Fruit fly (Drosophila melanogaster): ENCODE results near the gene Argk2.

The Argk2 gene

dm6 chr3L:9045318-9045717, 1.9 kb upstream of the Argk2 start (continued):
- no peak for TF ChIP-seq ab (GFP tag; optimal IDR thresholded peaks at IDR 0.05)
- peak; percentile 36 for TF ChIP-seq repo (GFP tag; optimal IDR thresholded peaks at IDR 0.05)
- TF ChIP-seq CG15011 (GFP tag; optimal IDR thresholded peaks at IDR 0.05): no peak
- TF ChIP-seq CG14441 (GFP tag; IDR thresholded peaks at IDR 0.05): peak; percentile 81
- no peak for TF ChIP-seq CG7928 (GFP tag; optimal IDR thresholded peaks at IDR 0.05)
- no peak for TF ChIP-seq pzg (GFP tag; optimal IDR thresholded peaks at IDR 0.05)
- no peak for TF ChIP-seq CG9817 (tag; optimal IDR thresholded peaks at IDR 0.05)
- no peak for TF ChIP-seq CG1832 (GFP tag; optimal IDR thresholded peaks at IDR 0.05)
- TF ChIP-seq Hmr (GFP tag; optimal IDR thresholded peaks at IDR 0.05): peak; percentile 17
- TF ChIP-seq pnt (GFP tag; optimal IDR thresholded peaks at IDR 0.05): peak; percentile 51
- TF ChIP-seq H15 (GFP tag; IDR thresholded peaks at IDR 0.05): peak; percentile 70
- TF ChIP-seq Dip3 (GFP tag; optimal IDR thresholded peaks at IDR 0.05): peak; percentile 17
- peak; percentile 59 to 75 for TF ChIP-seq Pdp1 (GFP tag; optimal IDR thresholded peaks at IDR 0.05)
- TF ChIP-seq CG12942 (GFP tag; optimal IDR thresholded peaks at IDR 0.05): peak; percentile 24
- no peak for TF ChIP-seq bowl (GFP tag; IDR thresholded peaks at IDR 0.05)
- peak; percentile 22 for TF ChIP-seq CG15514 (GFP tag; optimal IDR thresholded peaks at IDR 0.05)
- TF ChIP-seq nerfin-2 (GFP tag; IDR thresholded peaks at IDR 0.05; ENCODE audit: partially characterized antibody): no peak
- TF ChIP-seq sqz (GFP tag; optimal IDR thresholded peaks at IDR 0.05): peak; percentile 23
- no peak for TF ChIP-seq exex (tag; optimal IDR thresholded peaks at IDR 0.05)
- TF ChIP-seq CG18011 (GFP tag; optimal IDR thresholded peaks at IDR 0.05): no peak
- TF ChIP-seq Neu2 (GFP tag; optimal IDR thresholded peaks at IDR 0.05; ENCODE audit: borderline replicate concordance): peak; percentile 33
- peak; percentile 3 for TF ChIP-seq CG30431 (GFP tag; optimal IDR thresholded peaks at IDR 0.05)
- peak; percentile 8 for TF ChIP-seq CG33557 (GFP tag; optimal IDR thresholded peaks at IDR 0.05)
- peak; percentile 31 for TF ChIP-seq ewg (GFP tag; optimal IDR thresholded peaks at IDR 0.05)
- peak; percentile 68 for TF ChIP-seq bab2 (GFP tag; optimal IDR thresholded peaks at IDR 0.05)
- peak; percentile 29 for TF ChIP-seq Nf-YB (GFP tag; optimal IDR thresholded peaks at IDR 0.05)
- TF ChIP-seq z (GFP tag; IDR thresholded peaks at IDR 0.05): no peak
- peak; percentile 72; the same call in 1 of the 2 replicates for TF ChIP-seq Doc2 (GFP tag; IDR thresholded peaks at IDR 0.05)
- TF ChIP-seq CG4854 (GFP tag; optimal IDR thresholded peaks at IDR 0.05): peak; percentile 30
- TF ChIP-seq br (optimal IDR thresholded peaks at IDR 0.05): no peak
- peak in 1 of 2 experiments; percentile 50 for TF ChIP-seq Eip74EF (GFP tag; optimal IDR thresholded peaks at IDR 0.05)
- peak; percentile 69 for TF ChIP-seq CG10267 (tag; optimal IDR thresholded peaks at IDR 0.05)
- peak; percentile 17 for TF ChIP-seq Hr3 (GFP tag; optimal IDR thresholded peaks at IDR 0.05)
- TF ChIP-seq pan (optimal IDR thresholded peaks at IDR 0.05): no peak
- peak in 1 of 2 experiments; percentile 80 for TF ChIP-seq pan (GFP tag; optimal IDR thresholded peaks at IDR 0.05 in 1 of 2, IDR thresholded peaks at IDR 0.05 in 1 of 2)
- TF ChIP-seq kni (GFP tag; optimal IDR thresholded peaks at IDR 0.05): no peak
- TF ChIP-seq az2 (GFP tag; optimal IDR thresholded peaks at IDR 0.05): peak; percentile 56
- peak; percentile 48 for TF ChIP-seq E2f2 (GFP tag; IDR thresholded peaks at IDR 0.05)
- TF ChIP-seq rib (GFP tag; IDR thresholded peaks at IDR 0.05): no peak
- no peak for TF ChIP-seq CG17568 (GFP tag; optimal IDR thresholded peaks at IDR 0.05)
- TF ChIP-seq CG9727 (GFP tag; optimal IDR thresholded peaks at IDR 0.05): peak; percentile 85
- TF ChIP-seq CG17912 (GFP tag; optimal IDR thresholded peaks at IDR 0.05): no peak
- TF ChIP-seq prd (optimal IDR thresholded peaks at IDR 0.05): no peak
- TF ChIP-seq prd (GFP tag; IDR thresholded peaks at IDR 0.05): peak; percentile 91
- TF ChIP-seq mam (GFP tag; optimal IDR thresholded peaks at IDR 0.05): peak; percentile 44
- no peak for TF ChIP-seq da (GFP tag; optimal IDR thresholded peaks at IDR 0.05)
- TF ChIP-seq jing (GFP tag; optimal IDR thresholded peaks at IDR 0.05): no peak
- no peak for TF ChIP-seq kah (GFP tag; optimal IDR thresholded peaks at IDR 0.05)
- no peak for TF ChIP-seq CG2116 (GFP tag; optimal IDR thresholded peaks at IDR 0.05)
- peak; percentile 67 for TF ChIP-seq CG6254 (GFP tag; optimal IDR thresholded peaks at IDR 0.05)
- peak; percentile 67 for TF ChIP-seq D19A (tag; optimal IDR thresholded peaks at IDR 0.05)
